Worm (Caenorhabditis elegans): ENCODE data around the gene B0310.3.

- TF ChIP-seq snpc-4 (tag; optimal IDR thresholded peaks at IDR 0.05) (no peak), ztf-11 (tag; optimal IDR thresholded peaks at IDR 0.05) (no peak), ham-2 (GFP tag; optimal IDR thresholded peaks at IDR 0.05) (no peak), lsy-2 (tag; optimal IDR thresholded peaks at IDR 0.05) (no peak), nhr-28 (tag; optimal IDR thresholded peaks at IDR 0.05) (no peak), unc-120 (tag; optimal IDR thresholded peaks at IDR 0.05; ENCODE audit: poor library complexity, severe bottlenecking) (no peak)
These were observed 32.6 kb upstream of the B0310.3 start for ce11 chrX:553420-553819.

Measured in whole organism, mixed stage, embryonic.